Fruit fly (Drosophila melanogaster) whole organism, embryonic: ENCODE data around the gene CG13829.

Experiments
- Atf3 ChIP-seq: fragments of 200-800 bp; sonication (Bioruptor generic); optimal IDR thresholded peaks from 3 replicates; lab custom pipeline; 2016; ENCODE audit warnings: missing biosample characterization, missing genetic modification characterization
- Bdp1 ChIP-seq: fragments of 200-800 bp; sonication (Bioruptor generic); optimal IDR thresholded peaks from 3 replicates; lab custom pipeline; 2016; ENCODE audit warnings: missing biosample characterization, missing genetic modification characterization
- CG1024 ChIP-seq: fragments of 200-800 bp; sonication (Bioruptor generic); IDR thresholded peaks from 2 replicates; pipeline ENCODE4 v1.3.6; 2022; ENCODE audit warnings: missing biosample characterization, missing genetic modification characterization
- CG10267 ChIP-seq: fragments of 200-800 bp; sonication (Bioruptor generic); optimal IDR thresholded peaks from 2 replicates; lab custom pipeline; 2018; ENCODE audit warnings: missing biosample characterization, mild to moderate bottlenecking, missing genetic modification characterization, moderate library complexity
- CG10321 ChIP-seq: fragments of 200-800 bp; sonication (Bioruptor generic); IDR thresholded peaks from 2 replicates; pipeline ENCODE4 v1.3.6; 2022; ENCODE audit warnings: missing biosample characterization, missing genetic modification characterization
- CG11696 ChIP-seq: fragments of 200-800 bp; sonication (Bioruptor generic); IDR thresholded peaks from 2 replicates; pipeline ENCODE4 v1.3.6; 2022; ENCODE audit warnings: missing biosample characterization, missing genetic modification characterization
- CG12219 ChIP-seq: fragments of 200-800 bp; sonication (Bioruptor generic); optimal IDR thresholded peaks from 3 replicates; lab custom pipeline; 2018; ENCODE audit warnings: missing biosample characterization, mild to moderate bottlenecking, missing genetic modification characterization
- CG12744 ChIP-seq: fragments of 200-800 bp; sonication (Bioruptor generic); optimal IDR thresholded peaks from 2 replicates; lab custom pipeline; 2016; ENCODE audit warnings: missing biosample characterization, missing genetic modification characterization
- CG14667 ChIP-seq: fragments of 200-800 bp; sonication (Bioruptor generic); IDR thresholded peaks from 2 replicates; pipeline ENCODE4 v1.3.6; 2022; ENCODE audit warnings: missing biosample characterization, missing genetic modification characterization
- CG14965 ChIP-seq: fragments of 200-800 bp; sonication (Bioruptor generic); optimal IDR thresholded peaks from 2 replicates; lab custom pipeline; 2016; ENCODE audit warnings: missing biosample characterization, missing genetic modification characterization, borderline replicate concordance
- CG17359 ChIP-seq: fragments of 200-800 bp; sonication (Bioruptor generic); optimal IDR thresholded peaks from 3 replicates; lab custom pipeline; 2018; ENCODE audit warnings: missing biosample characterization, mild to moderate bottlenecking, missing genetic modification characterization, moderate library complexity
- CG2129 ChIP-seq: fragments of 200-800 bp; sonication (Bioruptor generic); IDR thresholded peaks from 2 replicates; pipeline ENCODE4 v1.3.6; 2022; ENCODE audit warnings: missing biosample characterization, missing genetic modification characterization; ENCODE audit not compliant: partially characterized antibody
- CG31365 ChIP-seq: fragments of 200-800 bp; sonication (Bioruptor generic); optimal IDR thresholded peaks from 2 replicates; lab custom pipeline; 2018; ENCODE audit warnings: missing biosample characterization, mild to moderate bottlenecking, missing genetic modification characterization
- CG31388 ChIP-seq: fragments of 200-800 bp; sonication (Bioruptor generic); optimal IDR thresholded peaks from 2 replicates; lab custom pipeline; 2016; ENCODE audit warnings: missing biosample characterization, missing genetic modification characterization
- CG32772 ChIP-seq: fragments of 200-800 bp; sonication (Bioruptor generic); IDR thresholded peaks from 2 replicates; pipeline ENCODE4 v1.3.6; 2022; ENCODE audit warnings: missing biosample characterization, missing genetic modification characterization
- CG43689 ChIP-seq: fragments of 200-800 bp; sonication (Bioruptor generic); IDR thresholded peaks from 2 replicates; pipeline ENCODE4 v1.3.6; 2022; ENCODE audit warnings: missing biosample characterization, missing genetic modification characterization
- CG4854 ChIP-seq: fragments of 200-800 bp; sonication (Bioruptor generic); optimal IDR thresholded peaks from 2 replicates; lab custom pipeline; 2016; ENCODE audit warnings: missing biosample characterization, missing genetic modification characterization, inconsistent platforms
- CG5245 ChIP-seq: fragments of 200-800 bp; sonication (Bioruptor generic); optimal IDR thresholded peaks from 3 replicates; lab custom pipeline; 2016; ENCODE audit warnings: missing biosample characterization, missing genetic modification characterization
- CG7372 ChIP-seq: fragments of 200-800 bp; sonication (Bioruptor generic); IDR thresholded peaks from 2 replicates; pipeline ENCODE4 v1.3.6; 2022; ENCODE audit warnings: missing biosample characterization, missing genetic modification characterization
- CG7839 ChIP-seq: fragments of 200-800 bp; sonication (Bioruptor generic); optimal IDR thresholded peaks from 3 replicates; lab custom pipeline; 2018; ENCODE audit warnings: missing biosample characterization, mild to moderate bottlenecking, missing genetic modification characterization, moderate library complexity
- CG8089 ChIP-seq: fragments of 200-800 bp; sonication (Bioruptor generic); optimal IDR thresholded peaks from 3 replicates; lab custom pipeline; 2016; ENCODE audit warnings: missing biosample characterization, missing genetic modification characterization
- CG8388 ChIP-seq: fragments of 200-800 bp; sonication (Bioruptor generic); optimal IDR thresholded peaks from 2 replicates; lab custom pipeline; 2019; ENCODE audit warnings: missing biosample characterization, mild to moderate bottlenecking, missing genetic modification characterization, moderate library complexity
- CkIIα-i1 ChIP-seq: fragments of 200-800 bp; sonication (Bioruptor generic); IDR thresholded peaks from 2 replicates; pipeline ENCODE4 v1.3.6; 2022; ENCODE audit warnings: missing biosample characterization, missing genetic modification characterization
- Doc2 ChIP-seq: fragments of 200-800 bp; sonication (Bioruptor generic); IDR thresholded peaks from 2 replicates; pipeline ENCODE4 v1.3.6; 2022; ENCODE audit warnings: missing biosample characterization, missing genetic modification characterization
- ERR ChIP-seq: fragments of 200-800 bp; sonication (Bioruptor generic); optimal IDR thresholded peaks from 2 replicates; lab custom pipeline; 2016; ENCODE audit warnings: missing biosample characterization, missing genetic modification characterization
- Ets65A ChIP-seq: fragments of 200-800 bp; sonication (Bioruptor generic); peaks from one replicate; lab custom pipeline; 2016; ENCODE audit warnings: missing biosample characterization, missing genetic modification characterization
- Jarid2 ChIP-seq: fragments of 200-800 bp; sonication (Bioruptor generic); optimal IDR thresholded peaks from 3 replicates; lab custom pipeline; 2017; ENCODE audit warnings: mild to moderate bottlenecking, missing biosample characterization, missing genetic modification reagents, missing genetic modification characterization
- Lhr ChIP-seq: fragments of 200-800 bp; sonication (Bioruptor generic); optimal IDR thresholded peaks from 3 replicates; lab custom pipeline; 2017; ENCODE audit warnings: mild to moderate bottlenecking, missing biosample characterization, missing genetic modification reagents, missing genetic modification characterization
- Med ChIP-seq: fragments of 200-800 bp; sonication (Bioruptor generic); peaks from one replicate; lab custom pipeline; 2016; ENCODE audit warnings: missing biosample characterization, missing genetic modification characterization, mild to moderate bottlenecking, inconsistent platforms, moderate library complexity
- Nf-YB ChIP-seq: fragments of 200-800 bp; sonication (Bioruptor generic); optimal IDR thresholded peaks from 3 replicates; lab custom pipeline; 2019; ENCODE audit warnings: missing biosample characterization, mild to moderate bottlenecking, missing genetic modification characterization, moderate library complexity
- Optix ChIP-seq: fragments of 200-800 bp; sonication (Bioruptor generic); IDR thresholded peaks from 3 replicates; pipeline ENCODE4 v1.3.6; 2022; ENCODE audit warnings: missing biosample characterization, missing genetic modification characterization
- Ptx1 ChIP-seq: fragments of 200-800 bp; sonication (Bioruptor generic); IDR thresholded peaks from 2 replicates; pipeline ENCODE4 v1.3.6; 2022; ENCODE audit warnings: missing biosample characterization, missing genetic modification characterization
- Xrp1 ChIP-seq: fragments of 200-800 bp; sonication (Bioruptor generic); IDR thresholded peaks from 2 replicates; pipeline ENCODE4 v1.3.6; 2022; ENCODE audit warnings: missing biosample characterization, missing genetic modification characterization
- dati ChIP-seq: fragments of 200-800 bp; sonication (Bioruptor generic); IDR thresholded peaks from 2 replicates; pipeline ENCODE4 v1.3.6; 2022; ENCODE audit warnings: missing biosample characterization, missing genetic modification characterization
- dimm ChIP-seq: fragments of 200-800 bp; sonication (Bioruptor generic); IDR thresholded peaks from 2 replicates; pipeline ENCODE4 v1.3.6; 2022; ENCODE audit warnings: missing biosample characterization, missing genetic modification characterization
- dysf ChIP-seq: fragments of 200-800 bp; sonication (Bioruptor generic); IDR thresholded peaks from 3 replicates; pipeline ENCODE4 v1.3.6; 2022; ENCODE audit warnings: missing biosample characterization, missing genetic modification characterization
- gcm ChIP-seq: fragments of 200-800 bp; sonication (Bioruptor generic); optimal IDR thresholded peaks from 2 replicates; lab custom pipeline; 2019; ENCODE audit warnings: missing biosample characterization, mild to moderate bottlenecking, missing genetic modification characterization, moderate library complexity
- ham ChIP-seq: fragments of 200-800 bp; sonication (Bioruptor generic); IDR thresholded peaks from 2 replicates; pipeline ENCODE4 v1.3.6; 2022; ENCODE audit warnings: missing biosample characterization, missing genetic modification characterization
- maf-S ChIP-seq: fragments of 200-800 bp; sonication (Bioruptor generic); optimal IDR thresholded peaks from 2 replicates; lab custom pipeline; 2016; ENCODE audit warnings: missing biosample characterization, missing genetic modification characterization
- onecut ChIP-seq: fragments of 200-800 bp; sonication (Bioruptor generic); IDR thresholded peaks from 2 replicates; pipeline ENCODE4 v1.3.6; 2022; ENCODE audit warnings: missing biosample characterization, missing genetic modification characterization
- pb ChIP-seq: fragments of 200-800 bp; sonication (Bioruptor generic); optimal IDR thresholded peaks from 3 replicates; lab custom pipeline; 2016; ENCODE audit warnings: missing biosample characterization, missing genetic modification characterization
- phol ChIP-seq: fragments of 200-800 bp; sonication (Bioruptor generic); optimal IDR thresholded peaks from 3 replicates; lab custom pipeline; 2018; ENCODE audit warnings: missing biosample characterization, mild to moderate bottlenecking, missing genetic modification characterization, moderate library complexity
- row ChIP-seq: fragments of 200-800 bp; sonication (Bioruptor generic); IDR thresholded peaks from 3 replicates; pipeline ENCODE4 v1.3.6; 2022; ENCODE audit warnings: missing biosample characterization, missing genetic modification characterization
- sd ChIP-seq: fragments of 200-800 bp; sonication (Bioruptor generic); optimal IDR thresholded peaks from 3 replicates; lab custom pipeline; 2018; ENCODE audit warnings: missing biosample characterization, mild to moderate bottlenecking, missing genetic modification characterization, moderate library complexity
- seq ChIP-seq: fragments of 200-800 bp; sonication (Bioruptor generic); IDR thresholded peaks from 2 replicates; pipeline ENCODE4 v1.3.6; 2022; ENCODE audit warnings: missing biosample characterization, missing genetic modification characterization
- sim ChIP-seq: fragments of 200-800 bp; sonication (Bioruptor generic); IDR thresholded peaks from 2 replicates; pipeline ENCODE4 v1.3.6; 2022; ENCODE audit warnings: missing biosample characterization, missing genetic modification characterization
- sr ChIP-seq: fragments of 200-800 bp; sonication (Bioruptor generic); IDR thresholded peaks from 3 replicates; pipeline ENCODE4 v1.3.6; 2022; ENCODE audit warnings: missing biosample characterization, missing genetic modification characterization
- twi ChIP-seq: fragments of 200-800 bp; optimal IDR thresholded peaks from 2 replicates; lab custom pipeline; 2019; ENCODE audit warnings: missing biosample characterization, mild to moderate bottlenecking, missing genetic modification characterization, moderate library complexity
- vnd ChIP-seq: fragments of 200-800 bp; sonication (Bioruptor generic); IDR thresholded peaks from 3 replicates; pipeline ENCODE4 v1.3.6; 2022; ENCODE audit warnings: missing biosample characterization, missing genetic modification characterization; ENCODE audit not compliant: partially characterized antibody
- z ChIP-seq: fragments of 200-800 bp; sonication (Bioruptor generic); IDR thresholded peaks from 3 replicates; pipeline ENCODE4 v1.3.6; 2022; ENCODE audit warnings: missing biosample characterization, missing genetic modification characterization
- zf30C ChIP-seq: fragments of 200-800 bp; sonication (Bioruptor generic); optimal IDR thresholded peaks from 3 replicates; lab custom pipeline; 2018; ENCODE audit warnings: missing biosample characterization, mild to moderate bottlenecking, missing genetic modification characterization

Gene CG13829

DNA sequence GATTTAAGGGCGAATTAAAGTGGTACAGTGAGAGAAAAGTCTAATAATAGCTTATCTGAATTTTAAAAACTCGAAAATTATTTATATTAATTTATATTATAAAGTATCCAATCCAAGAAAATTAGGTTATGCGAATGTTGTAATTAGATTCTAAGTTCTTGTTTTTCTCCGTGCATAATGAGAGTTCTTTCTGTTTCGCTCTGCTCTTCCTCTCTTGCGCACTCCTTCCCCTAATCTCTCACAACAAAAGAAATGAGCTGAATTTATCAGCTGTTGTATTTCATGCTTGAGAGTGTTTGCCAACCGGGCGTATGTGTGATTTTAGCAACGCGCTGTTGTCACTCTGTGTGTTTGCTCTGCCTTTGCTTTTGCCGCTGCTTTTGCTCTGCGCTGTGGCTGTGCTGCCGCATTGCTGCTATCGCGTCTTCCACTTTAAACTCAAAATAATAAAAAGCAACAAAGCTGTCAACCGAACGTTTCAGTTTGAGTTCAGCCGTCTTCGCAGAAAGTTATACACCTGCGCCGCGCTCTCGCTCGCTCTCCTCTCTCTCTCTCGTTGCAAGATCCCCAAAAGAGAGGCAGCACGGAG lies 12.3 kb upstream of the CG13829 start, which contains the start of gene CG46310 (continued):
- TF ChIP-seq Atf3 (no peak), Doc2 (GFP tag; lab: Robert Waterston, UW) (no peak), dimm (GFP tag; lab: Robert Waterston, UW) (no peak), seq (GFP tag; lab: Robert Waterston, UW) (peak; percentile 43; the same call in 1 of the 2 replicates), CG10321 (peak; percentile 53; the same call in 1 of the 2 replicates), Ets65A (GFP tag; lab: Kevin White, UChicago) (no peak), vnd (GFP tag; lab: Robert Waterston, UW) (no peak), CkIIα-i1 (GFP tag; lab: Robert Waterston, UW) (0 out of 2 replicates have a peak, but pooled peaks have one; percentile 6), sr (GFP tag; lab: Robert Waterston, UW) (no peak), maf-S (GFP tag; lab: Kevin White, UChicago) (no peak), CG1024 (GFP tag; lab: Robert Waterston, UW) (peak; percentile 27; the same call in 1 of the 2 replicates), Ptx1 (GFP tag; lab: Robert Waterston, UW) (peak; percentile 92), CG5245 (GFP tag; lab: Kevin White, UChicago) (peak; percentile 26), z (GFP tag; lab: Robert Waterston, UW) (peak; percentile 93), CG31365 (peak; percentile 56), Xrp1 (GFP tag; lab: Robert Waterston, UW) (peak; percentile 87), CG17359 (tag; lab: Kevin White, UChicago) (peak; percentile 58), twi (no peak), CG8089 (GFP tag; lab: Kevin White, UChicago) (no peak), CG10267 (tag; lab: Kevin White, UChicago) (peak; percentile 59), phol (peak; percentile 65), CG14965 (GFP tag; lab: Kevin White, UChicago) (no peak), sim (GFP tag; lab: Robert Waterston, UW) (peak; percentile 62; the same call in 1 of the 2 replicates), dysf (peak; percentile 94), dati (no peak), CG11696 (GFP tag; lab: Robert Waterston, UW) (peak; percentile 51), CG7372 (GFP tag; lab: Robert Waterston, UW) (peak; percentile 73; the same call in 1 of the 2 replicates), onecut (peak; percentile 57), Optix (no peak), CG4854 (GFP tag; lab: Kevin White, UChicago) (no peak), sd (tag; lab: Kevin White, UChicago) (peak; percentile 37), Nf-YB (GFP tag; lab: Kevin White, UChicago) (peak; percentile 24), CG32772 (peak; percentile 88), Med (peak; percentile 86), Bdp1 (GFP tag; lab: Kevin White, UChicago) (no peak), CG43689 (GFP tag; lab: Robert Waterston, UW) (no peak), Lhr (GFP tag; lab: Kevin White, UChicago) (no peak), Jarid2 (no peak), ham (GFP tag; lab: Robert Waterston, UW) (peak; percentile 60; the same call in 1 of the 2 replicates), gcm (peak; percentile 63), CG31388 (no peak), row (GFP tag; lab: Robert Waterston, UW) (peak; percentile 76), zf30C (GFP tag; lab: Kevin White, UChicago) (peak; percentile 34), CG12744 (GFP tag; lab: Kevin White, UChicago) (no peak), CG8388 (GFP tag; lab: Kevin White, UChicago) (peak; percentile 75), pb (GFP tag; lab: Kevin White, UChicago) (peak; percentile 1), CG2129 (GFP tag; lab: Robert Waterston, UW) (no peak), CG14667 (GFP tag; lab: Robert Waterston, UW) (peak; percentile 43; the same call in 1 of the 2 replicates), ERR (GFP tag; lab: Kevin White, UChicago) (peak; percentile 13), CG7839 (tag; lab: Kevin White, UChicago) (peak; percentile 83), CG12219 (GFP tag; lab: Kevin White, UChicago) (peak; percentile 48)
